Worm (Caenorhabditis elegans) whole organism, L2 larva: ENCODE measurements around the gene rpb-6.

Source experiments
- nhr-11 ChIP-seq: fragments of 150-350 bp; optimal IDR thresholded peaks from 2 replicates; lab custom pipeline; 2014; ENCODE audit warnings: missing biosample characterization, missing genetic modification characterization
- snpc-4 ChIP-seq: fragments of 150-350 bp; optimal IDR thresholded peaks from 2 replicates; lab custom pipeline; 2014; ENCODE audit warnings: missing biosample characterization, missing genetic modification characterization

ce11 chrII:10557206-10557574 lies 22.0 kb upstream of the rpb-6 start:
- TF ChIP-seq snpc-4 (tag; lab: Kevin White, UChicago): peak; percentile 13
- TF ChIP-seq nhr-11 (tag; lab: Kevin White, UChicago): peak; percentile 41
